Worm (Caenorhabditis elegans): Measurements from ENCODE around the gene F08B4.8.
"Not testable (repeated sequence)": the region's sequence is repeated elsewhere in the genome, so short reads cannot be mapped to it uniquely, and the experiment has no call there.

DNA sequence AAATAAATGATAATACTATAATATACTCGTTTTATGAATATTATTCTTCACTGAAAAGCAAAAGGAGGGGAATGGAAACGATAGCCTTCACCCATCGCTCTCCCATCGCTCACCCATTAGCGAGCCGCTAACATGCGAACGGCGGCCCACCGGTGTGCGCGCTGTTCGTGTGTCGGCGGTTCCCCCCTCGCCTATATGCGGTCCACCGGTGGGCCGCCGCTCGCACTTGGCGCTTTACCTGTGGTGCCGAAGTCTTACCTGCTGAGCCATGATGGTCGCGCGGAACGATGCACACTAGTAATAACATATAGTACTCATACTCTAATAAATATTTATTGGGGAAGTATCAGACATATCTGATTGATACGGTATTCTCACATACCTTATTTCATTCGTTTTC lies 10.2 kb upstream of the F08B4.8 start:
- TF ChIP-seq nhr-10 (tag; optimal IDR thresholded peaks at IDR 0.05); pha-4 (GFP tag; IDR thresholded peaks at IDR 0.05); pha-4 (tag; optimal IDR thresholded peaks at IDR 0.05); mdt-29 (GFP tag; IDR thresholded peaks at IDR 0.05); nhr-11 (tag; optimal IDR thresholded peaks at IDR 0.05); lin-13 (GFP tag; optimal IDR thresholded peaks at IDR 0.05); gei-8 (GFP tag; optimal IDR thresholded peaks at IDR 0.05): not testable (repeated sequence)
